Worm (Caenorhabditis elegans) whole organism, late embryonic: ENCODE measurements around the gene C18A3.3.

ENCODE experiments used
- C08G9.2 ChIP-seq: sonication (generic microtip); optimal IDR thresholded peaks from 2 replicates; lab custom pipeline; 2016; ENCODE audit warnings: mild to moderate bottlenecking, missing genetic modification characterization, moderate library complexity, missing compliant biosample characterization
- C38D4.7 ChIP-seq: fragments of 200-800 bp; sonication (Bioruptor generic); optimal IDR thresholded peaks from 2 replicates; lab custom pipeline; 2018; ENCODE audit warnings: mild to moderate bottlenecking, missing genetic modification characterization, moderate library complexity, missing compliant biosample characterization
- K02D7.2 ChIP-seq: sonication (generic microtip); optimal IDR thresholded peaks from 2 replicates; lab custom pipeline; 2017; ENCODE audit warnings: mild to moderate bottlenecking, missing genetic modification characterization, missing compliant biosample characterization
- T23F11.4 ChIP-seq: fragments of 200-800 bp; sonication (Bioruptor generic); optimal IDR thresholded peaks from 2 replicates; lab custom pipeline; 2018; ENCODE audit warnings: mild to moderate bottlenecking, missing genetic modification characterization, missing compliant biosample characterization
- ama-1 ChIP-seq: fragments of 150-350 bp; optimal IDR thresholded peaks from 2 replicates; lab custom pipeline; 2014
- ceh-14 ChIP-seq: sonication (generic microtip); optimal IDR thresholded peaks from 2 replicates; lab custom pipeline; 2016; ENCODE audit warnings: missing genotype, missing genetic modification characterization, missing compliant biosample characterization
- ceh-19 ChIP-seq: fragments of 200-800 bp; sonication (Bioruptor generic); optimal IDR thresholded peaks from 2 replicates; lab custom pipeline; 2018; ENCODE audit warnings: mild to moderate bottlenecking, missing genetic modification characterization, missing compliant biosample characterization
- ceh-2 ChIP-seq: sonication (generic microtip); optimal IDR thresholded peaks from 2 replicates; lab custom pipeline; 2016; ENCODE audit warnings: missing genotype, missing genetic modification characterization, missing compliant biosample characterization
- ceh-22 ChIP-seq: sonication (generic microtip); optimal IDR thresholded peaks from 2 replicates; lab custom pipeline; 2017; ENCODE audit warnings: missing biosample characterization, missing genetic modification characterization
- ceh-31 ChIP-seq: sonication (generic microtip); optimal IDR thresholded peaks from 2 replicates; lab custom pipeline; 2016; ENCODE audit warnings: missing genetic modification characterization, missing compliant biosample characterization
- ceh-48 ChIP-seq: sonication (generic microtip); optimal IDR thresholded peaks from 2 replicates; lab custom pipeline; 2016; ENCODE audit warnings: missing genetic modification characterization, inconsistent platforms, missing compliant biosample characterization
- ceh-6 ChIP-seq: fragments of 200-800 bp; sonication (Bioruptor generic); optimal IDR thresholded peaks from 2 replicates; lab custom pipeline; 2018; ENCODE audit warnings: mild to moderate bottlenecking, missing genetic modification characterization, missing compliant biosample characterization
- ceh-9 ChIP-seq: sonication (generic microtip); optimal IDR thresholded peaks from 2 replicates; lab custom pipeline; 2016; ENCODE audit warnings: mild to moderate bottlenecking, missing genetic modification characterization, inconsistent platforms, missing compliant biosample characterization
- che-1 ChIP-seq: sonication (generic microtip); optimal IDR thresholded peaks from 2 replicates; lab custom pipeline; 2016; ENCODE audit warnings: mild to moderate bottlenecking, missing genetic modification characterization, missing compliant biosample characterization
- fkh-6 ChIP-seq: sonication (generic microtip); optimal IDR thresholded peaks from 2 replicates; lab custom pipeline; 2016; ENCODE audit warnings: missing genetic modification characterization, missing compliant biosample characterization
- gmeb-2 ChIP-seq: sonication (generic microtip); optimal IDR thresholded peaks from 2 replicates; lab custom pipeline; 2016; ENCODE audit warnings: missing genetic modification characterization, inconsistent platforms, missing compliant biosample characterization
- hlh-15 ChIP-seq: sonication (generic microtip); optimal IDR thresholded peaks from 2 replicates; lab custom pipeline; 2016; ENCODE audit warnings: missing genetic modification characterization, missing compliant biosample characterization
- hlh-30 ChIP-seq: sonication (generic microtip); optimal IDR thresholded peaks from 2 replicates; lab custom pipeline; 2017; ENCODE audit warnings: antibody characterized with exemption, missing genetic modification characterization, missing compliant biosample characterization; ENCODE audit not compliant: insufficient read depth
- hlh-8 ChIP-seq: sonication (generic microtip); optimal IDR thresholded peaks from 2 replicates; lab custom pipeline; 2016; ENCODE audit warnings: missing genotype, missing genetic modification characterization, missing compliant biosample characterization
- lim-6 ChIP-seq: sonication (generic microtip); optimal IDR thresholded peaks from 2 replicates; lab custom pipeline; 2016; ENCODE audit warnings: missing genetic modification characterization, missing compliant biosample characterization
- mec-3 ChIP-seq: sonication (generic microtip); optimal IDR thresholded peaks from 2 replicates; lab custom pipeline; 2016; ENCODE audit warnings: borderline replicate concordance, missing genetic modification characterization, missing compliant biosample characterization
- nhr-11 ChIP-seq: fragments of 150-350 bp; optimal IDR thresholded peaks from 2 replicates; lab custom pipeline; 2014; ENCODE audit warnings: missing biosample characterization, missing genetic modification characterization
- nhr-232 ChIP-seq: sonication (generic microtip); optimal IDR thresholded peaks from 2 replicates; lab custom pipeline; 2016; ENCODE audit warnings: missing genetic modification characterization, missing compliant biosample characterization
- pha-2 ChIP-seq: sonication (generic microtip); optimal IDR thresholded peaks from 2 replicates; lab custom pipeline; 2017; ENCODE audit warnings: mild to moderate bottlenecking, missing genetic modification characterization, missing compliant biosample characterization
- pros-1 ChIP-seq: fragments of 150-350 bp; optimal IDR thresholded peaks from 2 replicates; lab custom pipeline; 2014; ENCODE audit warnings: missing biosample characterization, missing genetic modification reagents, missing genetic modification characterization
- ref-2 ChIP-seq: sonication (generic microtip); optimal IDR thresholded peaks from 2 replicates; lab custom pipeline; 2016; ENCODE audit warnings: missing genetic modification characterization, missing compliant biosample characterization
- rnt-1 ChIP-seq: sonication (generic microtip); optimal IDR thresholded peaks from 2 replicates; lab custom pipeline; 2016; ENCODE audit warnings: missing genetic modification characterization, missing compliant biosample characterization
- sox-2 ChIP-seq: fragments of 200-800 bp; sonication (Bioruptor generic); IDR thresholded peaks from 2 replicates; pipeline ENCODE4 v1.3.6; 2022; ENCODE audit warnings: missing genetic modification reagents, missing genetic modification characterization, missing compliant biosample characterization
- sox-4 ChIP-seq: sonication (generic microtip); optimal IDR thresholded peaks from 2 replicates; lab custom pipeline; 2017; ENCODE audit warnings: mild to moderate bottlenecking, missing genetic modification characterization, inconsistent platforms, missing compliant biosample characterization
- syd-9 ChIP-seq: sonication (generic microtip); optimal IDR thresholded peaks from 2 replicates; lab custom pipeline; 2016; ENCODE audit warnings: mild to moderate bottlenecking, missing genetic modification characterization, moderate library complexity, missing compliant biosample characterization
- ttx-3 ChIP-seq: sonication (generic microtip); optimal IDR thresholded peaks from 2 replicates; lab custom pipeline; 2016; ENCODE audit warnings: missing genetic modification reagents, missing genetic modification characterization, missing compliant biosample characterization
- unc-42 ChIP-seq: sonication (generic microtip); optimal IDR thresholded peaks from 2 replicates; lab custom pipeline; 2016; ENCODE audit warnings: missing genotype, missing genetic modification characterization, missing compliant biosample characterization
- unc-55 ChIP-seq: sonication (generic microtip); optimal IDR thresholded peaks from 2 replicates; lab custom pipeline; 2017; ENCODE audit warnings: missing biosample characterization, missing genetic modification reagents, missing genetic modification characterization
- zip-5 ChIP-seq: sonication (generic microtip); optimal IDR thresholded peaks from 2 replicates; lab custom pipeline; 2016; ENCODE audit warnings: missing genetic modification characterization, missing compliant biosample characterization
- ztf-16 ChIP-seq: sonication (generic microtip); optimal IDR thresholded peaks from 2 replicates; lab custom pipeline; 2017; ENCODE audit warnings: missing genetic modification characterization, missing compliant biosample characterization

The C18A3.3 gene

ce11 chrII:5715745-5716357, at the start of gene C18A3.3, which contains the start of gene C18A3.10:
TSS of gene C18A3.3 (plus strand) at chrII:5716307.
TSS of gene C18A3.10 (minus strand) at chrII:5715845.
- no peak for TF ChIP-seq fkh-6 (tag; lab: Kevin White, UChicago)
- no peak for TF ChIP-seq hlh-15

ce11 chrII:5667540-5667939, 48.6 kb upstream of the C18A3.3 start:
- TF ChIP-seq pha-2 (tag; lab: Kevin White, UChicago) = no peak
- TF ChIP-seq ceh-22 (tag; lab: Kevin White, UChicago) = no peak
- no peak for TF ChIP-seq ceh-2 (tag; lab: Kevin White, UChicago)
- no peak for TF ChIP-seq unc-42
- no peak for TF ChIP-seq zip-5 (tag; lab: Kevin White, UChicago)
- no peak for TF ChIP-seq C08G9.2 (tag; lab: Kevin White, UChicago)
- TF ChIP-seq ama-1 (lab: Kevin White, UChicago) = no peak

- no peak for TF ChIP-seq T23F11.4
- TF ChIP-seq ceh-31 (tag; lab: Kevin White, UChicago) = no peak
- TF ChIP-seq nhr-11 (tag; lab: Kevin White, UChicago) = no peak
- no peak for TF ChIP-seq che-1 (tag; lab: Kevin White, UChicago)
Observed at ce11 chrII:5668830-5669229, 47.3 kb upstream of the C18A3.3 start, which contains the start of gene C25H3.7. TSS of gene C25H3.7 (minus strand) at chrII:5668930.

ce11 chrII:5669580-5669979, 46.5 kb upstream of the C18A3.3 start, which contains the start of gene C25H3.17:
TSS of gene C25H3.17 (minus strand) at chrII:5669680.
- TF ChIP-seq ceh-6 (GFP tag; lab: Kevin White, UChicago) (no peak), ttx-3 (tag; lab: Kevin White, UChicago) (no peak), pros-1 (tag; lab: Kevin White, UChicago) (no peak), gmeb-2 (no peak), ceh-19 (no peak), ztf-16 (tag; lab: Kevin White, UChicago) (no peak), ceh-48 (tag; lab: Kevin White, UChicago) (no peak), ceh-9 (no peak), unc-42 (no peak), sox-4 (tag; lab: Kevin White, UChicago) (no peak)

ce11 chrII:5680703-5681102, 35.4 kb upstream of the C18A3.3 start, which contains the start of gene flp-27:
TSS of gene flp-27 (plus strand) at chrII:5681003.
- no peak for TF ChIP-seq nhr-232 (tag; lab: Kevin White, UChicago)
- no peak for TF ChIP-seq nhr-11 (tag; lab: Kevin White, UChicago)
- TF ChIP-seq ama-1 (lab: Kevin White, UChicago) = no peak
- TF ChIP-seq ceh-22 (tag; lab: Kevin White, UChicago) = no peak
- no peak for TF ChIP-seq lim-6 (tag; lab: Kevin White, UChicago)
- TF ChIP-seq mec-3 (tag; lab: Kevin White, UChicago) = no peak
- TF ChIP-seq ttx-3 (tag; lab: Kevin White, UChicago) = no peak
- no peak for TF ChIP-seq rnt-1 (tag; lab: Kevin White, UChicago)
- no peak for TF ChIP-seq T23F11.4

ce11 chrII:5688959-5689358, 27.1 kb upstream of the C18A3.3 start, which contains the start of gene C25H3.11:
TSS of gene C25H3.11 (minus strand) at chrII:5689040.
- TF ChIP-seq che-1 (tag; lab: Kevin White, UChicago) (no peak), ama-1 (lab: Kevin White, UChicago) (peak; percentile 5), C38D4.7 (GFP tag; lab: Kevin White, UChicago) (no peak), ceh-2 (tag; lab: Kevin White, UChicago) (peak; percentile 35), sox-2 (no peak), rnt-1 (tag; lab: Kevin White, UChicago) (no peak), ceh-48 (tag; lab: Kevin White, UChicago) (no peak), hlh-8 (tag; lab: Kevin White, UChicago) (no peak), ceh-22 (tag; lab: Kevin White, UChicago) (no peak), unc-55 (GFP tag; lab: Kevin White, UChicago) (no peak), T23F11.4 (no peak), syd-9 (tag; lab: Kevin White, UChicago) (no peak), ztf-16 (tag; lab: Kevin White, UChicago) (no peak), ref-2 (tag; lab: Kevin White, UChicago) (no peak), ceh-14 (tag; lab: Kevin White, UChicago) (no peak), hlh-30 (peak; percentile 55), K02D7.2 (tag; lab: Kevin White, UChicago) (no peak)
